Worm (Caenorhabditis elegans): ENCODE results near the gene str-246.

DNA sequence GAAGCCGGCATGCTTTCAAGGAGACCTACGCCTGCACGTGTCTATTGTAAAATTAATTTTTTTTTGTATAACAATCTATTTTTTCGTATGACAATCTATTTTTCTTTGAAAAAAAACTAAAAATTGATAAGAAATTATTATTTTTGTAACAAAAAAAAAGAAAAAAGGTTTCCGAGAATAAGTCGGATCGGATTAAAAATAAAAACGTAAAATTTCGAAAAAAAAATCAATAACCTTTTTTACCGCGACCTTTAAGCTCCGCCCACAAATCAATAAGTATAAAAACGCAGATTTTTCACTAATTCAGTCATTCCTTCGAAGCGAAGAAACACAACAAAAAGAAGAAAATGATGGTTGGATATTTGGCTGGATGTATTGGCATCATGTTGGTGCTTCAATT lies 1.9 kb downstream of the str-246 start, which contains the start of gene W09D6.4:
- no peak for TF ChIP-seq sea-1 (GFP tag; conservative IDR thresholded peaks at IDR 0.05)
- TF ChIP-seq ama-1 (optimal IDR thresholded peaks at IDR 0.05) = no peak
- no peak for TF ChIP-seq hmg-4 (GFP tag; optimal IDR thresholded peaks at IDR 0.05)
- no peak for TF ChIP-seq ets-7 (tag; optimal IDR thresholded peaks at IDR 0.05)
- TF ChIP-seq F13C5.2 (tag; optimal IDR thresholded peaks at IDR 0.05) = no peak
- TF ChIP-seq tra-4 (tag; optimal IDR thresholded peaks at IDR 0.05) = no peak
